Fruit fly (Drosophila melanogaster) S2 (cell line): ENCODE data around the gene pho.

Source experiments
- CG8478 ChIP-seq: fragments of >200 bp; optimal IDR thresholded peaks from 2 replicates; lab custom pipeline; 2018
- CTCF ChIP-seq, 2 experiments: fragments of >200 bp; optimal IDR thresholded peaks; 2 replicates each; lab custom pipeline; 2018

Gene pho

DNA sequence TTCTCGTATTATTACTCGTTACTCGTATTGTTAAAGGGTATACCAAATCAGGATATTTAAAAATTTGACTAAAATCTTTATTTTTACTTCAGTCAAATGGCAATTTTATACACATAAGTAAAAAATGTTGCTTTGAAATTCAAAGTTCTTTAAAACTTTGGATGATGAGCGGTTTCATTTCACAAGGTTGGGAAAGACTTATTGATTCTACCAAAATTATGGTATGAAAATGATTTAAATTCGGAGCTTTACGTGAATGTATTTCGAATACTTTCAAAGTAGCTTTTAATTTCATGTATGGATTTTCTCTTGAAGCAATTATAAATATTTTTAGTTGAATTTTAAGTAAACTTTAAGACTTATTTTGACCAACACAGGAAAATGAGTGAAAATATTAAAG is 34.3 kb downstream of the pho start, which contains the start of gene Kif3C:
TSS of gene Kif3C (plus strand) at position 301 of the 400 bp plus-strand sequence.
- no peak for TF ChIP-seq CG8478 (lab: Kevin White, UChicago)
- TF ChIP-seq CTCF (optimal IDR thresholded peaks at IDR 0.05; lab: Kevin White, UChicago), result no peak

DNA sequence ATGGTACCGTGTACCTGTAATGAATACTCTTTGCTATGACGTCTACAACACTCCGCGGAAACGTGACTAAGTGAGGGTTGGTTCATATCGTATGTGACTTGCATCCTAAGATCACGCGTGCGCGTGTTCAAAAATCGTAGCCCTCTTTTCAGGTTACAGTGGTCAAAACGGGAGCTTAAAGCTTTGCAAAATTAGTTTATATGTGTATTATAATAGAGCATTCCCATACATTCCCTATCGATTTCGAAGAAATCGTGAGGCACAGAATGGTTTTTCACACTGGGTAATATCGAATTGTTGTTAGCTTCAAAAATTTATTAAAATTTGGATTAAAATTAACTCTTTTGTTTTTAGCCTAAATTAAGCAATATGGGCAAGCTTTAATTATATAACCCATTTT is 35.0 kb downstream of the pho start:
- no peak for TF ChIP-seq CG8478 (lab: Kevin White, UChicago)
- TF ChIP-seq CTCF (optimal IDR thresholded peaks at IDR 0.05; lab: Kevin White, UChicago), result no peak

DNA sequence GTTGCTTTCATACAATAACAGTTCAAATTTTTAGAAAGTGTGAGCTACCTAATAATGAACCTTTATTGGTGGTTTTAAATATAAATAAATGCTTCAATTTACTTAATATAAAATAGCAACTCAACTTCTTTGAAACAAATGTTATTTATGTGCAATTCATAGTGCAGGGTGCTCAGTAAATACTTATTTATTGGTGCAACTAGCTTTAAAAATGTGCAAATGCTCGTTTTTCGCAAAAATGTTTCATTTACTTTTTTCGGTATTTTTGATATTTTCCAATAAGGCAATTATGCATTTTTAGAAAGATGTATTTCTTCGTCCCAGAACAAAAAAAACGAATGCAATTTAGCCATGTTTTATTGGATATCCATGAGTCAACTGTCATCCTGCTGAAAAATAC is 36.7 kb downstream of the pho start:
- TF ChIP-seq CTCF (optimal IDR thresholded peaks at IDR 0.05; lab: Kevin White, UChicago), result no peak
- no peak for TF ChIP-seq CG8478 (lab: Kevin White, UChicago)

DNA sequence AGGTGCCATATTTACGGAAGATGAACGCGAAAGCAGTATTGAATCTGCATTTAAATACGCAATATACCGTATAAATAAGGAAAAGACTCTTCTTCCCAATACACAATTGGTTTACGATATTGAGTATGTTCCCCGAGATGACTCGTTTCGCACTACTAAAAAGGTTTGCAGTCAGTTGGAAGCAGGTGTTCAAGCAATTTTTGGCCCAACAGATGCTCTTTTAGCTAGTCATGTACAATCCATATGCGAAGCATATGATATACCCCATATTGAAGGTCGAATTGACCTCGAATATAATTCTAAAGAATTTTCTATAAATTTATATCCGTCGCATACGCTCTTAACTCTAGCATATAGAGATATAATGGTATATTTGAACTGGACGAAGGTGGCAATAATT is 54.4 kb downstream of the pho start:
- TF ChIP-seq CG8478 (lab: Kevin White, UChicago), result no peak

DNA sequence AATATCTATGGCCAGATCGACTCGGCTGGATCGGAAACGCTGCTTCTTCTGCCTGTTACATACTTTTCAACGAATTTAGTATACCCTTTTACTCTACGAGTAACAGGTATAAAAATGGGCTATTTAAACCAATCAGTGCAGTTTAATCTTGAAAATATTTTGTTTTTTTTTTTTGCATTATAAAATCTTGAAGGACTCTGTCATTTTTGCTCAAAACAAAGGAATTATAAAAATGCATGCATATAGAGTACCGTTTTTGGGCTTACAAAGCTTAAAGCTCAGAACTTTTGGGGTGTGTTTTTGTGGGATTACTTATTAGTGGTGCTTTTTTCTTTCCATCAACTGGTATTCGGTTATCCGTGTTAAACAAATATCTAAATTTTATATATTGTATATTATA is 55.1 kb downstream of the pho start, which contains the start of gene CG11155:
TSS of gene CG11155 (plus strand) at position 313 of the 400 bp plus-strand sequence.
- no peak for TF ChIP-seq CG8478 (lab: Kevin White, UChicago)
- no peak for TF ChIP-seq CTCF (optimal IDR thresholded peaks at IDR 0.05; lab: Kevin White, UChicago)

DNA sequence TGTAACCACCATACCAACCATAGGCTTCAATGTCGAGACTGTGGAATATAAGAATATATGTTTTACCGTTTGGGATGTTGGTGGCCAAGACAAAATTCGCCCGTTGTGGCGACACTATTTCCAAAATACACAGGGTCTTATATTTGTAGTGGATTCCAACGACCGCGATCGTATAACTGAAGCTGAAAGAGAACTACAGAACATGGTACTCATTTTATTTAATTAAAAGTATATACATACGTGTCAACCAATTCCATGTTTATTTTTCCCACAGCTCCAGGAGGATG is 57.0 kb downstream of the pho start:
- TF ChIP-seq CTCF (optimal IDR thresholded peaks at IDR 0.05; lab: Kevin White, UChicago) (no peak), CG8478 (lab: Kevin White, UChicago) (no peak)

DNA sequence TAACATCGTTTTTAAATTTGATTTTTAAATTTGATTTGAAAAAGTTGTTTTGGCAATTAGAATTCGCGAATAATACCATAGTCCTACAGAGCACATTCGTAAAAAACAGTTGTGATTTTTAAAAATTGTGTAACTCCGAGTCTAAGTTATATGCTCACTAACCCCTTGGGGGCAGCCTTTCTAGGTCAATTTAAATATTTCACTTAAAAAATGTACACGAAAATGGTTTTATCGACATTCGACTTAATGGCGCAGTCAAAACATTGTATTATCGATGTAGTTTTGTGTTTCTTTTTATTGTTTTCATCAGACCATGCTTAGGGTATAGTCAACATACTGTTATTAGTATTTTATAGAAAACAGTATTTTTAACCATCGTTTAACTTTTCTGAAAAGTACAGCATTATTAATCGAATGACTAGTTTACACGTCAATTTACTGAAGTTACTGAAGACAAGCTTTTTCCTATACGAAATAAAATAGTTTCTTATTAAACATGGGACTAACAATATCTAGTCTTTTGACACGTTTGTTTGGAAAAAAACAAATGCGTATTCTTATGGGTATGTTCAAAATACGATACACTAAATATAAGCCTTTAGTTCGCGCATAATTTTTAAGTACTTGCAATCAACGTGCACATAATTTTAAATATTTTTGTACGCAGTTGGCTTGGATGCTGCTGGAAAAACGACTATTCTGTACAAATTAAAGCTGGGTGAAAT is 57.5 kb downstream of the pho start, which contains the start of gene Arf4:
TSS of gene Arf4 (plus strand) at position 399 of the 725 bp plus-strand sequence.
- TF ChIP-seq CG8478 (lab: Kevin White, UChicago) (no peak), CTCF (optimal IDR thresholded peaks at IDR 0.05; lab: Kevin White, UChicago) (no peak)

DNA sequence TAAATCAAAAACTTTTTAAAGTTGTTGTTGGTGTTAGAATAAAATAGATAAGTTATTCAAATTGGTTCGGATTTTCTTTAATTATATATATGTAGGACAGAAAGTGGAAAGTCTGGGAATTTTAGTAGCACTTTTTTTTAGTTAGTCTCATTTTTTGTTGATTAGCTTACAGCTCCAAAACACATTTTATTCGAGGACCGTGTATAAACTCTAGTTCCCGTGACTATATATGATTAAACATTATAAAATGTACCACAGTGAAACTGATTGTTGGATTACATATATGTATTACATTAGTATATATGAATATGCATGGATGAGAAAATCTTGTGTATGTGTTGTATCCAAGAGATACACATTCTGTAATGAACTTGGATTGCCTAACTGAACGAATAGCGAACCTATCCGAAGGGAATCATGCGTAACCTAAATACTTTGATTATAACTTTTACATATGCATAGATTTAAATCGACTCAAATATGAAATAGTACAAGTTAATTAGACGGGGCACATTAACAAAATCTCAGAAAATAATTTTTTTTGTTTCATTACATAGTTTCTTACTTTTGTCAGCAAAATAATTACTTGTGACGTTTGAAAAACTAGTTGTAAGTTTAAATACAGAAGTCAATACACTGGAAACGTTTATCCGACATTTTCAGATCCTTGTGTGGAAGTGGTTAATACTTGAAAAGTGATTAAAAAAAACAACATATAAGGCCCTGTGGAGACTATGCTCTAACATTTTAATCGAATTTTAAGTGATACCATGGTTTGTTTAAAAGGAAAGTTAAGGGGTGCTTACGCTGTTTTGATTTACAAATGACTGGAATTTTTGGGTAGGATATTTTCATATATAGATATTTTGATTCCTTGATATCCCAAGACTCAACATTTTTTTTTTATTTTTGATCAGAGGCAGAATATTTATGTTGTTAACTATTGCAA is 58.5 kb downstream of the pho start, which contains the start of gene Cals:
TSS of gene Cals (minus strand) at position 700 of the 949 bp plus-strand sequence.
- TF ChIP-seq CG8478 (lab: Kevin White, UChicago), result no peak
- no peak for TF ChIP-seq CTCF (optimal IDR thresholded peaks at IDR 0.05; lab: Kevin White, UChicago)
